Fruit fly (Drosophila melanogaster): ENCODE results near the gene Sec61gamma.

Sec61gamma gene

DNA sequence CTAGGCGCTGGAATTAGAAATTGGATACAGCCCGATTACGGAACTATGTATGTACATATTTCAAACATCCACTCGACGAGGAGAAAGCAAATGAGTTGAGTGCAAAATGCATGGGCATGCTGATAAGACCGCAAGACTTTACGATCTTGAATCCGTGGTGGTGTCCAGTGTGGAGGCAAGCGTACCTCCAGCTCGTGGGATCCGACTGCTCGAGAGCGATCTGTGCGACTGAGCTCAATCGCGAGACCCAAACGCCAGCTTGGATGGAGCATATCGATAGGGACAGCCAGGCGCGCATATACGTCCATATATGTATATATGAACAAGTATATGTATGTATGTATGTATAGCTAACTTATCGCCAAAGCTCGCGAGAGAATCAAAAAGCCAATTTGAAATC lies 32.5 kb downstream of the Sec61gamma start, which contains the start of gene et:
et (minus strand) TSS at position 230 of the 400 bp plus-strand sequence.
- no peak for TF ChIP-seq NC2α (GFP tag; optimal IDR thresholded peaks at IDR 0.05)
- TF ChIP-seq al (GFP tag; IDR thresholded peaks at IDR 0.05) = no peak
- TF ChIP-seq Spps (tag; optimal IDR thresholded peaks at IDR 0.05) = no peak
- TF ChIP-seq Med (GFP tag) = peak; percentile 26
- TF ChIP-seq CG13424 (tag; optimal IDR thresholded peaks at IDR 0.05) = no peak
- no peak for TF ChIP-seq bbx (GFP tag; IDR thresholded peaks at IDR 0.05; ENCODE audit: partially characterized antibody)
- TF ChIP-seq CG34376 (GFP tag; optimal IDR thresholded peaks at IDR 0.05) = peak; percentile 1
- TF ChIP-seq z (GFP tag; IDR thresholded peaks at IDR 0.05) = peak; percentile 58; the same call in 1 of the 3 replicates
- TF ChIP-seq CG10147 (GFP tag; optimal IDR thresholded peaks at IDR 0.05) = no peak

DNA sequence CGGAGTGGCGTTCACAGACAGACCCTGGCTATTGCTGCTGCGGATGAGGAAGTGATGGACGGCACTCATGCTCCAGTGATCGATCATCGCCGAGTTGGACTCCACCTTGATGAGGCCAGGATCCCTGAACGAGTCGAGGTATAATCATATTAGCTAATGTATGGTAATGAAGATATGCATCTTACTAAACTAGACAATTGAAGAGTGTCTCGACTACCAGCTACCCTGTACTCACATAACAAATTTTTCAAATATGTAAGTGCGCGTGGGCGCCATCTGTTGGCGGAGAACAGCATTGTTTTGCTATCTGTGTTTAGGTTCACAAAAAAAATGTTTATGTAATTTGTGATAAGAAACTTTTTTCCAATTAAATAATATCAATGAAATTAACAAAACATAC lies 36.1 kb downstream of the Sec61gamma start:
- TF ChIP-seq en (GFP tag; optimal IDR thresholded peaks at IDR 0.05) = no peak
- peak; percentile 59; the same call in 1 of the 3 replicates for TF ChIP-seq CG6791 (GFP tag; IDR thresholded peaks at IDR 0.05; ENCODE audit: partially characterized antibody)
- no peak for TF ChIP-seq CG10267 (tag; optimal IDR thresholded peaks at IDR 0.05)
- no peak for TF ChIP-seq her (GFP tag; optimal IDR thresholded peaks at IDR 0.05)
- TF ChIP-seq cwo (GFP tag; optimal IDR thresholded peaks at IDR 0.05) = no peak
- peak; percentile 19; the same call in 1 of the 2 replicates for TF ChIP-seq Bgb (GFP tag; IDR thresholded peaks at IDR 0.05; ENCODE audit: partially characterized antibody)
- TF ChIP-seq bsh (GFP tag; optimal IDR thresholded peaks at IDR 0.05) = no peak
- no peak for TF ChIP-seq NfI (GFP tag; optimal IDR thresholded peaks at IDR 0.05)
- no peak for TF ChIP-seq Chrac-16 (GFP tag; optimal IDR thresholded peaks at IDR 0.05)
- no peak for TF ChIP-seq CG6175 (GFP tag; IDR thresholded peaks at IDR 0.05)
- peak; percentile 50; the same call in 1 of the 2 replicates for TF ChIP-seq tna (GFP tag; IDR thresholded peaks at IDR 0.05; ENCODE audit: partially characterized antibody)
- no peak for TF ChIP-seq CG9609 (GFP tag; optimal IDR thresholded peaks at IDR 0.05)
- no peak for TF ChIP-seq Asciz (GFP tag; optimal IDR thresholded peaks at IDR 0.05)
- TF ChIP-seq CG16813 (GFP tag; IDR thresholded peaks at IDR 0.05; ENCODE audit: partially characterized antibody) = peak; percentile 61
- no peak for TF ChIP-seq CG6813 (GFP tag; optimal IDR thresholded peaks at IDR 0.05)
- peak; percentile 16; the same call in 1 of the 2 replicates for TF ChIP-seq ato (GFP tag; IDR thresholded peaks at IDR 0.05; ENCODE audit: partially characterized antibody)
- TF ChIP-seq gcm2 (GFP tag; optimal IDR thresholded peaks at IDR 0.05) = no peak
- no peak for TF ChIP-seq CG16863 (GFP tag; optimal IDR thresholded peaks at IDR 0.05)
- peak; percentile 51 for TF ChIP-seq D19B (GFP tag; optimal IDR thresholded peaks at IDR 0.05)
- 0 out of 2 replicates have a peak, but pooled peaks have one; percentile 35 for TF ChIP-seq bbx (GFP tag; IDR thresholded peaks at IDR 0.05; ENCODE audit: partially characterized antibody)
- TF ChIP-seq CG7963 (GFP tag; IDR thresholded peaks at IDR 0.05; ENCODE audit: partially characterized antibody) = peak; percentile 13; the same call in 1 of the 3 replicates
- TF ChIP-seq wdn (GFP tag; IDR thresholded peaks at IDR 0.05) = no peak
- TF ChIP-seq pita (GFP tag; optimal IDR thresholded peaks at IDR 0.05) = no peak
- peak; percentile 64; the same call in 2 of the 3 replicates for TF ChIP-seq HLH4C (GFP tag; IDR thresholded peaks at IDR 0.05; ENCODE audit: partially characterized antibody)
- TF ChIP-seq hb (GFP tag; IDR thresholded peaks at IDR 0.05; ENCODE audit: partially characterized antibody) = peak; percentile 57; the same call in 1 of the 3 replicates
- TF ChIP-seq Kr (GFP tag; optimal IDR thresholded peaks at IDR 0.05) = no peak
- TF ChIP-seq vnd (GFP tag; IDR thresholded peaks at IDR 0.05; ENCODE audit: partially characterized antibody) = 0 out of 3 replicates have a peak, but pooled peaks have one; percentile 43
- no peak for TF ChIP-seq CG13624 (GFP tag; optimal IDR thresholded peaks at IDR 0.05)
- peak; percentile 45 for TF ChIP-seq Scr (GFP tag; IDR thresholded peaks at IDR 0.05; ENCODE audit: partially characterized antibody)
- no peak for TF ChIP-seq Max (GFP tag; optimal IDR thresholded peaks at IDR 0.05)
- TF ChIP-seq CG1603 (tag; optimal IDR thresholded peaks at IDR 0.05) = no peak
- no peak for TF ChIP-seq CG18599 (GFP tag; optimal IDR thresholded peaks at IDR 0.05)
- peak; percentile 86 for TF ChIP-seq CTCF (GFP tag; optimal IDR thresholded peaks at IDR 0.05)
- peak; percentile 12; the same call in 1 of the 2 replicates for TF ChIP-seq inv (GFP tag; IDR thresholded peaks at IDR 0.05; ENCODE audit: partially characterized antibody)
- TF ChIP-seq zfh1 (GFP tag; IDR thresholded peaks at IDR 0.05) = no peak
- TF ChIP-seq nerfin-2 (GFP tag; IDR thresholded peaks at IDR 0.05; ENCODE audit: partially characterized antibody) = peak; percentile 33; the same call in 1 of the 2 replicates
- TF ChIP-seq mld (GFP tag; IDR thresholded peaks at IDR 0.05; ENCODE audit: partially characterized antibody) = 0 out of 3 replicates have a peak, but pooled peaks have one; percentile 17
- no peak for TF ChIP-seq lab (GFP tag; optimal IDR thresholded peaks at IDR 0.05)
- TF ChIP-seq HLH3B (GFP tag; IDR thresholded peaks at IDR 0.05) = no peak

All from whole organism, embryonic.